Worm (Caenorhabditis elegans) whole organism, late embryonic: ENCODE measurements around the gene patr-1.

Experiments used
- F13H6.1 ChIP-seq: sonication (generic microtip); optimal IDR thresholded peaks from 2 replicates; lab custom pipeline; 2016; ENCODE audit warnings: missing genetic modification characterization, missing compliant biosample characterization
- T23F11.4 ChIP-seq: fragments of 200-800 bp; sonication (Bioruptor generic); optimal IDR thresholded peaks from 2 replicates; lab custom pipeline; 2018; ENCODE audit warnings: mild to moderate bottlenecking, missing genetic modification characterization, missing compliant biosample characterization
- Y22D7AL.16 ChIP-seq: sonication (generic microtip); optimal IDR thresholded peaks from 2 replicates; lab custom pipeline; 2016; ENCODE audit warnings: missing genetic modification characterization, missing compliant biosample characterization
- ahr-1 ChIP-seq: sonication (generic microtip); optimal IDR thresholded peaks from 2 replicates; lab custom pipeline; 2016; ENCODE audit warnings: missing genetic modification characterization, missing compliant biosample characterization
- ama-1 ChIP-seq: fragments of 150-350 bp; optimal IDR thresholded peaks from 2 replicates; lab custom pipeline; 2014
- ceh-19 ChIP-seq: fragments of 200-800 bp; sonication (Bioruptor generic); optimal IDR thresholded peaks from 2 replicates; lab custom pipeline; 2018; ENCODE audit warnings: mild to moderate bottlenecking, missing genetic modification characterization, missing compliant biosample characterization
- ceh-2 ChIP-seq: sonication (generic microtip); optimal IDR thresholded peaks from 2 replicates; lab custom pipeline; 2016; ENCODE audit warnings: missing genotype, missing genetic modification characterization, missing compliant biosample characterization
- ceh-22 ChIP-seq: sonication (generic microtip); optimal IDR thresholded peaks from 2 replicates; lab custom pipeline; 2017; ENCODE audit warnings: missing biosample characterization, missing genetic modification characterization
- ceh-24 ChIP-seq: sonication (generic microtip); optimal IDR thresholded peaks from 2 replicates; lab custom pipeline; 2016; ENCODE audit warnings: mild to moderate bottlenecking, missing genetic modification characterization, missing compliant biosample characterization
- ceh-31 ChIP-seq: sonication (generic microtip); optimal IDR thresholded peaks from 2 replicates; lab custom pipeline; 2016; ENCODE audit warnings: missing genetic modification characterization, missing compliant biosample characterization
- ceh-45 ChIP-seq: fragments of 200-800 bp; sonication (Bioruptor generic); IDR thresholded peaks from 2 replicates; pipeline ENCODE4 v1.3.6; 2022; ENCODE audit warnings: missing genetic modification reagents, missing genetic modification characterization, missing compliant biosample characterization
- ceh-48 ChIP-seq: sonication (generic microtip); optimal IDR thresholded peaks from 2 replicates; lab custom pipeline; 2016; ENCODE audit warnings: missing genetic modification characterization, inconsistent platforms, missing compliant biosample characterization
- ceh-6 ChIP-seq: fragments of 200-800 bp; sonication (Bioruptor generic); optimal IDR thresholded peaks from 2 replicates; lab custom pipeline; 2018; ENCODE audit warnings: mild to moderate bottlenecking, missing genetic modification characterization, missing compliant biosample characterization
- che-1 ChIP-seq: sonication (generic microtip); optimal IDR thresholded peaks from 2 replicates; lab custom pipeline; 2016; ENCODE audit warnings: mild to moderate bottlenecking, missing genetic modification characterization, missing compliant biosample characterization
- dmd-4 ChIP-seq: sonication (generic microtip); optimal IDR thresholded peaks from 2 replicates; lab custom pipeline; 2016; ENCODE audit warnings: borderline replicate concordance, missing genetic modification characterization, missing compliant biosample characterization
- elt-2 ChIP-seq: sonication (generic microtip); optimal IDR thresholded peaks from 2 replicates; lab custom pipeline; 2016; ENCODE audit warnings: missing genetic modification reagents, missing genetic modification characterization, missing compliant biosample characterization
- eyg-1 ChIP-seq: sonication (generic microtip); optimal IDR thresholded peaks from 2 replicates; lab custom pipeline; 2016; ENCODE audit warnings: missing genotype, missing genetic modification characterization, missing compliant biosample characterization
- fkh-10 ChIP-seq: fragments of 150-350 bp; optimal IDR thresholded peaks from 2 replicates; lab custom pipeline; 2014; ENCODE audit warnings: missing biosample characterization, missing genetic modification reagents, missing genetic modification characterization
- fkh-6 ChIP-seq: sonication (generic microtip); optimal IDR thresholded peaks from 2 replicates; lab custom pipeline; 2016; ENCODE audit warnings: missing genetic modification characterization, missing compliant biosample characterization
- gmeb-2 ChIP-seq: sonication (generic microtip); optimal IDR thresholded peaks from 2 replicates; lab custom pipeline; 2016; ENCODE audit warnings: missing genetic modification characterization, inconsistent platforms, missing compliant biosample characterization
- hlh-13 ChIP-seq: fragments of 200-800 bp; sonication (Bioruptor generic); optimal IDR thresholded peaks from 2 replicates; lab custom pipeline; 2018; ENCODE audit warnings: mild to moderate bottlenecking, missing genetic modification characterization, missing compliant biosample characterization
- hlh-30 ChIP-seq: sonication (generic microtip); optimal IDR thresholded peaks from 2 replicates; lab custom pipeline; 2017; ENCODE audit warnings: antibody characterized with exemption, missing genetic modification characterization, missing compliant biosample characterization; ENCODE audit not compliant: insufficient read depth
- hlh-6 ChIP-seq: sonication (generic microtip); optimal IDR thresholded peaks from 2 replicates; lab custom pipeline; 2016; ENCODE audit warnings: missing genotype, missing genetic modification characterization, missing compliant biosample characterization
- lim-6 ChIP-seq: sonication (generic microtip); optimal IDR thresholded peaks from 2 replicates; lab custom pipeline; 2016; ENCODE audit warnings: missing genetic modification characterization, missing compliant biosample characterization
- lin-11 ChIP-seq: fragments of 200-800 bp; sonication (Bioruptor generic); optimal IDR thresholded peaks from 2 replicates; lab custom pipeline; 2018; ENCODE audit warnings: mild to moderate bottlenecking, missing genetic modification characterization, missing compliant biosample characterization
- mec-3 ChIP-seq: sonication (generic microtip); optimal IDR thresholded peaks from 2 replicates; lab custom pipeline; 2016; ENCODE audit warnings: borderline replicate concordance, missing genetic modification characterization, missing compliant biosample characterization
- nfya-1 ChIP-seq: sonication (generic microtip); optimal IDR thresholded peaks from 2 replicates; lab custom pipeline; 2017; ENCODE audit warnings: missing genetic modification characterization, mild to moderate bottlenecking, missing compliant biosample characterization, antibody characterized with exemption, moderate library complexity
- npax-4 ChIP-seq: sonication (generic microtip); optimal IDR thresholded peaks from 2 replicates; lab custom pipeline; 2016; ENCODE audit warnings: missing genetic modification characterization, missing compliant biosample characterization
- pax-1 ChIP-seq: fragments of 150-350 bp; optimal IDR thresholded peaks from 2 replicates; lab custom pipeline; 2014; ENCODE audit warnings: missing biosample characterization, missing genetic modification characterization
- pha-2 ChIP-seq: sonication (generic microtip); optimal IDR thresholded peaks from 2 replicates; lab custom pipeline; 2017; ENCODE audit warnings: mild to moderate bottlenecking, missing genetic modification characterization, missing compliant biosample characterization
- pha-4 ChIP-seq: fragments of 150-350 bp; optimal IDR thresholded peaks from 2 replicates; lab custom pipeline; 2018; ENCODE audit warnings: missing biosample characterization, missing genetic modification reagents, missing genetic modification characterization
- pros-1 ChIP-seq: fragments of 150-350 bp; optimal IDR thresholded peaks from 2 replicates; lab custom pipeline; 2014; ENCODE audit warnings: missing biosample characterization, missing genetic modification reagents, missing genetic modification characterization
- rnt-1 ChIP-seq: sonication (generic microtip); optimal IDR thresholded peaks from 2 replicates; lab custom pipeline; 2016; ENCODE audit warnings: missing genetic modification characterization, missing compliant biosample characterization
- sdc-2 ChIP-seq: sonication (generic microtip); optimal IDR thresholded peaks from 2 replicates; lab custom pipeline; 2016; ENCODE audit warnings: missing genotype, missing genetic modification characterization, missing compliant biosample characterization
- sox-2 ChIP-seq: fragments of 200-800 bp; sonication (Bioruptor generic); IDR thresholded peaks from 2 replicates; pipeline ENCODE4 v1.3.6; 2022; ENCODE audit warnings: missing genetic modification reagents, missing genetic modification characterization, missing compliant biosample characterization
- sox-4 ChIP-seq: sonication (generic microtip); optimal IDR thresholded peaks from 2 replicates; lab custom pipeline; 2017; ENCODE audit warnings: mild to moderate bottlenecking, missing genetic modification characterization, inconsistent platforms, missing compliant biosample characterization
- tbx-2 ChIP-seq: sonication (generic microtip); optimal IDR thresholded peaks from 2 replicates; lab custom pipeline; 2016; ENCODE audit warnings: missing genetic modification characterization, missing compliant biosample characterization
- tbx-7 ChIP-seq: sonication (generic microtip); optimal IDR thresholded peaks from 2 replicates; lab custom pipeline; 2016; ENCODE audit warnings: missing genotype, missing genetic modification characterization, missing compliant biosample characterization
- ttx-3 ChIP-seq: sonication (generic microtip); optimal IDR thresholded peaks from 2 replicates; lab custom pipeline; 2016; ENCODE audit warnings: missing genetic modification reagents, missing genetic modification characterization, missing compliant biosample characterization
- unc-3 ChIP-seq, 2 experiments: fragments of 200-800 bp in 1 of 2; sonication (Bioruptor generic) in 1 of 2; sonication (generic microtip) in 1 of 2; conservative IDR thresholded peaks in 1 of 2; optimal IDR thresholded peaks in 1 of 2; 2 replicates each; pipeline versions ENCODE4 v1.3.6 to Lab custom; 2016 to 2022; ENCODE audit warnings: missing compliant biosample characterization in 2 of 2, missing genetic modification characterization in 2 of 2, missing genetic modification reagents in 1 of 2
- ztf-16 ChIP-seq: sonication (generic microtip); optimal IDR thresholded peaks from 2 replicates; lab custom pipeline; 2017; ENCODE audit warnings: missing genetic modification characterization, missing compliant biosample characterization

patr-1 gene

DNA sequence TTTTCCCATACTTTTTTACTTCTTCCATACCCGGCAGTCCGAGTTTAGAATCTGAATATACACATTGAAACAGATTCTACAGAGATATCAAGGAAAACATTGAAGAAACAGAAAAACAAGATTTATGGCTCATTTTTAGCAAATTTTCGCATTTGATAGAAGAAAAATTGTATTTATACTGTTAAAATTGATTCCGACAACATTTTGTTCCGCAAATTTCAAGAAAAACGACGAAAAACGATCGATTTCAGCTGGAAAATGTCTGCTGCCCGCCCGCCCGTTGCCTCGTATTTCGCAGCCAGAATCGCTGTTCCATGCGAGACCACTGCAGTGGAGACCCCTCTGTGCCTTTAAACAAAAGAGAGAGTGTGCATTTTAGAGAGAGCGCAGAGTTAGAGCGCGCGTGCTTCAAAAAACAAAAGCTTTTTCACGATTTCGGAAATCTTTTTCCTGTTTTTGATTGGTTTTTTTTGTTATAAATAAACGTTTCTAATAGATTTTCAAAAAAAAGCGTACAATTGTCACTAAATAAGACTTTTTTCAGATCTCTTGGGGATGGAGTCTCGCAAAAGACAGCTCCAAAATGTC, at the start of gene patr-1, which contains the start of gene dna-2:
Gene patr-1, minus strand, starts transcription at position 51 of the 588 bp plus-strand sequence.
Gene dna-2, plus strand, starts transcription at position 538 of the 588 bp plus-strand sequence.
- no peak for TF ChIP-seq lim-6
- no peak for TF ChIP-seq pros-1 (tag; lab: Kevin White, UChicago)
- TF ChIP-seq ceh-22 (tag; lab: Kevin White, UChicago) = no peak
- no peak for TF ChIP-seq ceh-2
- TF ChIP-seq ceh-45 = no peak
- TF ChIP-seq ama-1 (lab: Kevin White, UChicago) = no peak
- TF ChIP-seq ceh-31 = peak; percentile 15
- TF ChIP-seq Y22D7AL.16 (tag; lab: Kevin White, UChicago) = no peak
- no peak for TF ChIP-seq eyg-1 (tag; lab: Kevin White, UChicago)
- no peak for TF ChIP-seq che-1 (tag; lab: Kevin White, UChicago)
- TF ChIP-seq gmeb-2 = no peak
- no peak for TF ChIP-seq sox-2 (GFP tag; lab: Robert Waterston, UW)
- no peak for TF ChIP-seq F13H6.1 (tag; lab: Kevin White, UChicago)
- no peak for TF ChIP-seq ahr-1 (tag; lab: Kevin White, UChicago)
- TF ChIP-seq ceh-6 (GFP tag; lab: Kevin White, UChicago) = no peak
- no peak for TF ChIP-seq mec-3 (tag; lab: Kevin White, UChicago)
- peak; percentile 61 for TF ChIP-seq nfya-1 (tag; lab: Kevin White, UChicago)
- peak; percentile 3 for TF ChIP-seq tbx-2 (tag; lab: Kevin White, UChicago)
- TF ChIP-seq rnt-1 (tag; lab: Kevin White, UChicago) = no peak
- TF ChIP-seq dmd-4 (tag; lab: Kevin White, UChicago) = no peak
- TF ChIP-seq ceh-48 (tag; lab: Kevin White, UChicago) = no peak
- no peak for TF ChIP-seq sdc-2
- peak; percentile 29 for TF ChIP-seq hlh-30 (tag; lab: Kevin White, UChicago)
- no peak for TF ChIP-seq hlh-13 (GFP tag; lab: Kevin White, UChicago)
- no peak for TF ChIP-seq hlh-6 (tag; lab: Kevin White, UChicago)

DNA sequence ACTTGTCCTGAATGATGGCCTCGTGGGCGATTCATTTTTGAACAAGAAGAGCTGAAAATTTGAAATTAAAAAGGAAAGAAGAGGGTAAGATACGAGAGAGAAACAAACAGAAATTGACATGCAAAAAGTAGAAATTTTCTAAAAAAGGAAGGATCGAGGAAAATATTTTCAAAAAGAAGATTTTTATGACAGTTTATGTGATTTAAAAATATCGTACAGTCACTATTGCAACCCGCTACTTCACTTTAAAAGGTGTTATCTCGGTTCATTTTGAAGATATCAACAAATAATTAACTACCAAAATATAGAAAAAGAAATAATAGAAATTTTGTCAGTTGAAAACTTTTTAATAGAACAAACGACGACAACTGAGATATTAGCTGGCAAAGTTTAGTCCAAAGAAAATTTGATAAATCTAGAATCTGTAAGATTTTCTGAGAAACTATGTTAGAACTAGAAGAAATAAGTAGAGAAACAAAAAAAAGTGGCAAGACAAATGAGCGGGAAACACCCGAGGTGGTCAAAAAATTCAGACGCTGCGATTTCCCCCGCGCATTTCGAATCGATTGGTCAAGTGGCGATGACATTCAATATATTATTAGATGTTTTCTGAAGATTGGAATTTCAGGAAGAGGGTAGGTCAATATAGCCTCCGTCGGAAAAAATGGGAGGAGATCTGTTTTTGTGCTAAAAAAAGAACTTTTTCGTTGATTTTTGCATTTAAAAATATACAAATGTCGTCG, 46.0 kb upstream of the patr-1 start, which contains the start of gene Y6D1A.1:
Gene Y6D1A.1, minus strand, starts transcription at position 51 of the 743 bp plus-strand sequence.
- no peak for TF ChIP-seq sox-4 (tag; lab: Kevin White, UChicago)
- TF ChIP-seq pros-1 (tag; lab: Kevin White, UChicago) = no peak
- TF ChIP-seq npax-4 (tag; lab: Kevin White, UChicago) = no peak
- TF ChIP-seq ceh-24 = no peak
- TF ChIP-seq fkh-10 (GFP tag; lab: Kevin White, UChicago) = no peak
- no peak for TF ChIP-seq sdc-2
- no peak for TF ChIP-seq ceh-22 (tag; lab: Kevin White, UChicago)
- TF ChIP-seq pax-1 (tag; lab: Kevin White, UChicago) = no peak
- no peak for TF ChIP-seq T23F11.4 (GFP tag; lab: Kevin White, UChicago)
- no peak for TF ChIP-seq hlh-30 (tag; lab: Kevin White, UChicago)
- TF ChIP-seq pha-2 (tag; lab: Kevin White, UChicago) = no peak
- no peak for TF ChIP-seq tbx-7 (tag; lab: Kevin White, UChicago)
- TF ChIP-seq elt-2 (tag; lab: Kevin White, UChicago) = no peak
- no peak for TF ChIP-seq hlh-6 (tag; lab: Kevin White, UChicago)
- no peak for TF ChIP-seq tbx-2 (tag; lab: Kevin White, UChicago)
- TF ChIP-seq lin-11 (tag; lab: Kevin White, UChicago) = no peak
- TF ChIP-seq mec-3 (tag; lab: Kevin White, UChicago) = no peak
- TF ChIP-seq F13H6.1 (tag; lab: Kevin White, UChicago) = no peak
- TF ChIP-seq, all 69 proteins: peak for 0

DNA sequence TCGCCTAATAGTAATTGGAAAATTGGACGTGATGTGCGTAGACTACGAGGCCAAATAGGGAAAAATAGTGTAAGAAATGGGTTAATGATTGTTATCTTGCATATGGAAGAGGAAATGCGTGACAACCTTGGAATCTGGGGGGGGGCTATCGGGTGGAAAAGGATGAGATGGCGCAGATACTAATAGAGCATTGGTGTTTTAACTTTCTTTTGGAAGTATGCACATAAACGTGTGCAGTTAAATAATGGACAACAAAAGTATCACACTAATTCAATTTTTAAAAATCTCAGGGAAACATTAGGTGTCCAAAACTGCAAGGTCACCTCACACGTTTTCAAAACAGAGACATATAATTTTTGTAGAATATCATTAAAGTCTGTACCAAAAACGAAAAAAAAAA, 42.1 kb upstream of the patr-1 start, which contains the start of gene Y6D1A.2:
Gene Y6D1A.2, minus strand, starts transcription at position 101 of the 400 bp plus-strand sequence.
- TF ChIP-seq hlh-30 (tag; lab: Kevin White, UChicago) (no peak), ztf-16 (no peak), pax-1 (tag; lab: Kevin White, UChicago) (no peak), che-1 (tag; lab: Kevin White, UChicago) (no peak), lim-6 (no peak), T23F11.4 (GFP tag; lab: Kevin White, UChicago) (no peak), ceh-45 (no peak), unc-3 (GFP tag; conservative IDR thresholded peaks at IDR 0.05; lab: Robert Waterston, UW) (no peak), unc-3 (tag; optimal IDR thresholded peaks at IDR 0.05; lab: Kevin White, UChicago) (no peak), sox-2 (GFP tag; lab: Robert Waterston, UW) (no peak), ceh-19 (GFP tag; lab: Kevin White, UChicago) (no peak), ama-1 (lab: Kevin White, UChicago) (no peak), fkh-6 (tag; lab: Kevin White, UChicago) (no peak), hlh-13 (GFP tag; lab: Kevin White, UChicago) (no peak), elt-2 (tag; lab: Kevin White, UChicago) (no peak), pha-4 (tag; lab: Kevin White, UChicago) (no peak), ttx-3 (tag; lab: Kevin White, UChicago) (no peak), ceh-31 (no peak)
